Worm (Caenorhabditis elegans): ENCODE data around the gene M01H9.4.

Gene M01H9.4

DNA sequence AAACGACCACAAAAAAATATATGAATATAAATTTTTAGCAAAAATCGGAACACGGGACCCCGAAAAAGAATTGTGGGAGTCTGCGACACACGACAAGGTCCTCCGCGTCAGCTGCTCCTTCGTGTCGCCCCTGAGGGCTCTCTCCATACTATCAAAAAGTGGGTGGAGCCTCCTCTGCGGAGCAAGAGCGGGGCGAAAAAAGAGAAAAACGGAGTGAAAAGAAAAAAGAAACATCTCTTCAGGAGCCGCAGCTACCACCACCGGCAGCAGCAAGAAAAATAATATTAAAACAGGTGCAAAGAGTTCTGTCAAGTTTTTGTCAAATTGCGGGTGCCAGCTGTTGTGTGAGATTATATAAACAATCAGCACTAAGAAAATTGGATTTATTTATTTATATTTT, 23.9 kb upstream of the M01H9.4 start, which contains the start of gene gbb-2:
TSS of gene gbb-2 (minus strand) at position 112 of the 400 bp plus-strand sequence.
- no peak for TF ChIP-seq lin-32 (GFP tag; optimal IDR thresholded peaks at IDR 0.05)
- TF ChIP-seq M03D4.4 (tag; optimal IDR thresholded peaks at IDR 0.05): no peak
- no peak for TF ChIP-seq ceh-39 (tag; optimal IDR thresholded peaks at IDR 0.05)
- TF ChIP-seq hlh-1 (tag; optimal IDR thresholded peaks at IDR 0.05): peak; percentile 56
- TF ChIP-seq elt-3 (tag; optimal IDR thresholded peaks at IDR 0.05): no peak
- no peak for TF ChIP-seq nhr-237 (tag; optimal IDR thresholded peaks at IDR 0.05)
- TF ChIP-seq sptf-1 (tag; optimal IDR thresholded peaks at IDR 0.05): no peak
- no peak for TF ChIP-seq lin-13 (tag; optimal IDR thresholded peaks at IDR 0.05)
- TF ChIP-seq drap-1 (GFP tag; optimal IDR thresholded peaks at IDR 0.05): no peak
- no peak for TF ChIP-seq sem-2 (GFP tag; optimal IDR thresholded peaks at IDR 0.05)
- no peak for TF ChIP-seq blmp-1 (tag; optimal IDR thresholded peaks at IDR 0.05)
- no peak for TF ChIP-seq lsy-2 (tag; optimal IDR thresholded peaks at IDR 0.05)
- TF ChIP-seq unc-120 (tag; optimal IDR thresholded peaks at IDR 0.05; ENCODE audit: poor library complexity, severe bottlenecking): peak; percentile 82
- no peak for TF ChIP-seq mls-2 (tag; optimal IDR thresholded peaks at IDR 0.05)
- no peak for TF ChIP-seq unc-62 (GFP tag; optimal IDR thresholded peaks at IDR 0.05)
- no peak for TF ChIP-seq pha-4 (tag; optimal IDR thresholded peaks at IDR 0.05)
- no peak for TF ChIP-seq cnd-1 (tag; optimal IDR thresholded peaks at IDR 0.05)
- TF ChIP-seq elt-1 (tag; optimal IDR thresholded peaks at IDR 0.05; ENCODE audit: borderline replicate concordance, insufficient read depth): no peak

DNA sequence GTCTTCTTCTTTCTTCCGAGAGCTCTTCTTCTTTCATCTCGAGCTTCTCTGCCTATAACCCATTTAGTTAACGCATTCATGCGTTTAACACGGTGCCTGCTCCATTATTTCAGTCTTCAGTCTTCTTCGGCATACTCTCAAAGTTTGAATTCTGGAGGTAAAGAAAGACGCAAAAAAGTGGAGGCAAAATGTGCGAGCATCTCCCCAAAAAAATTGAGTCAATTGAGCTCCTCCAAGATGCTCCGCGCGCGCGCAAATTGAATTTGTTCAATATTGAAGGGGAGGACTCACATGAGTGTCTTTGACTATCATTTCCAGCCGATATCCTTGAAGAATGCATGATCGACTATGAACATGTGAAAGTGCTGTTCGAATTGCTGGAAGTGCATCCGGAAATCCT, 22.4 kb upstream of the M01H9.4 start:
- TF ChIP-seq ces-1 (GFP tag; optimal IDR thresholded peaks at IDR 0.05) (peak; percentile 87), nhr-12 (tag; optimal IDR thresholded peaks at IDR 0.05) (no peak)

DNA sequence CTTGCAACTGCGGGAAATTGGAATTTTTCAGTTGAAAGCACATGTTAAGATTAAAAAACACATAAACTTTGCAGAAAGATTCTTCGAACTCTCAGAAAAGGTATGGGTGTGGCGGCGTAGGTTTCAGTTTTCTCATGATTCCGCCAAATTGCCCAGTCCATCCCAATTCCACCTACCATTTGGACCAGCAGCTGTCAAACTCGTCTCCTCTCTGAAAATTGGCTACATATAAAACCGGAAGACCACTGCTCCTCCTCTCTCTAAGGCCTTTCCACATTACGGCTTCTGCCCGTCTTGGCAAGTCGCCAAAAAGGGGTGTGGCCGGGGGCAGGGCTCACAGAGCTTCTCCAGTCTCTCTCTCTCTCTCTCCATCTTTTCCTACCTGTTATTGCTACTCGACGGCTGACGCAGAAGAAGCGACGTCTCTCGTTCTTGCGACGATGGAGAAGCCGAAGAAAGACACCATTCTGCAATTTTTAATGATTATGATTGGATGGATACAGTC, 7.5 kb upstream of the M01H9.4 start, which contains the start of gene ZK180.7:
TSS of gene ZK180.7 (plus strand) at position 395 of the 505 bp plus-strand sequence.
- TF ChIP-seq sptf-1 (tag; optimal IDR thresholded peaks at IDR 0.05) (no peak), zip-8 (tag; optimal IDR thresholded peaks at IDR 0.05) (no peak), nhr-12 (tag; optimal IDR thresholded peaks at IDR 0.05) (no peak), tbx-8 (GFP tag; optimal IDR thresholded peaks at IDR 0.05) (no peak), unc-62 (GFP tag; optimal IDR thresholded peaks at IDR 0.05) (no peak), flh-1 (GFP tag; optimal IDR thresholded peaks at IDR 0.05) (no peak), nhr-2 (tag; optimal IDR thresholded peaks at IDR 0.05) (no peak), hlh-1 (tag; optimal IDR thresholded peaks at IDR 0.05) (no peak), unc-120 (tag; optimal IDR thresholded peaks at IDR 0.05; ENCODE audit: poor library complexity, severe bottlenecking) (no peak), lin-13 (tag; optimal IDR thresholded peaks at IDR 0.05) (no peak), nhr-28 (tag; optimal IDR thresholded peaks at IDR 0.05) (no peak), sem-2 (GFP tag; optimal IDR thresholded peaks at IDR 0.05) (no peak), blmp-1 (tag; optimal IDR thresholded peaks at IDR 0.05) (no peak), mls-2 (tag; optimal IDR thresholded peaks at IDR 0.05) (no peak), drap-1 (GFP tag; optimal IDR thresholded peaks at IDR 0.05) (no peak), elt-3 (tag; optimal IDR thresholded peaks at IDR 0.05) (no peak), nhr-237 (tag; optimal IDR thresholded peaks at IDR 0.05) (no peak)

DNA sequence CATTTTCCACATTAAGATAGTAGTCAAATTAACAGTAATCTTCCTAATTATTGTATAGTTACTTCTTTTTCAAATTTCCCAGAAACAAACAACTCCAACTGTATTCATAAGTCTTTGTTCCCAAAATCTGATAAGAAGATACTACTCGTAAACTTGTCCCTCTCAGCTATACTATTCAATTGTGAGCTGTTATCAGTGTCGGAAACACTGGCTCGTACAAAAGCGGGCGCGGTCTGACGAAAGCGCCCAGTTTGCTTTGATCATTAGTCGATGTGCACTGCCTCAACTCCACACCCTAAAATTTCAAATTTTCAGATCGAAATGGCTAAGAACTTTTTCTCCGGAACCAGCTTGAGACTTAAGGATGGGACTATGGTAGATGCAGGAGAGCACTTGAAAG, 4.0 kb upstream of the M01H9.4 start, which contains the start of gene trx-3:
TSS of gene trx-3 (plus strand) at position 291 of the 400 bp plus-strand sequence.
- TF ChIP-seq blmp-1 (tag; optimal IDR thresholded peaks at IDR 0.05): no peak
- TF ChIP-seq unc-120 (tag; optimal IDR thresholded peaks at IDR 0.05; ENCODE audit: poor library complexity, severe bottlenecking): no peak
- no peak for TF ChIP-seq ceh-39 (tag; optimal IDR thresholded peaks at IDR 0.05)
- no peak for TF ChIP-seq snpc-4 (tag; optimal IDR thresholded peaks at IDR 0.05)
- no peak for TF ChIP-seq ztf-11 (tag; optimal IDR thresholded peaks at IDR 0.05)
- no peak for TF ChIP-seq M03D4.4 (tag; optimal IDR thresholded peaks at IDR 0.05)
- TF ChIP-seq lin-13 (tag; optimal IDR thresholded peaks at IDR 0.05): no peak
- no peak for TF ChIP-seq zip-8 (tag; optimal IDR thresholded peaks at IDR 0.05)
- no peak for TF ChIP-seq flh-1 (GFP tag; optimal IDR thresholded peaks at IDR 0.05)
- no peak for TF ChIP-seq nhr-12 (tag; optimal IDR thresholded peaks at IDR 0.05)
- no peak for TF ChIP-seq nhr-2 (tag; optimal IDR thresholded peaks at IDR 0.05)
- no peak for TF ChIP-seq unc-39 (tag; optimal IDR thresholded peaks at IDR 0.05)

DNA sequence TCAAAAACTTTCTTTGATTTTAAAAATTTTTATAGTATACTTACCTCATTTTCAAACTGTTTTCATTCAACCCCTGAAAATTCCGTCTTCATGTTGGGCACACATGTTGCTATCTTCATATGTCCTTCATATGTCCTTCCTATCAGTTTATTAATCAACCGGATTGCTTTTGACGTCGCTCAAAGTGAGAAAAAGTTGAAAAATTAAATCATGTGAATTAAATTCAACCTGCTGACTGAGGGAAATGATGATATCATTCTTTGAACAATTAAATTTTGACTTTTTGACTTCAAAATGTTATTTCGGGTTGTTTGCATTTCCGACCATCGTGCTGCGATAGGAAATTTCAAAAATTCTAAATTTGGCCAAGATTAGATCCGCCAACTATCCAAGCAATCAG, 1.8 kb upstream of the M01H9.4 start:
- TF ChIP-seq drap-1 (GFP tag; optimal IDR thresholded peaks at IDR 0.05) (no peak), snpc-4 (tag; optimal IDR thresholded peaks at IDR 0.05) (no peak), mls-2 (tag; optimal IDR thresholded peaks at IDR 0.05) (no peak), lsy-2 (tag; optimal IDR thresholded peaks at IDR 0.05) (no peak), sptf-1 (tag; optimal IDR thresholded peaks at IDR 0.05) (no peak), flh-1 (GFP tag; optimal IDR thresholded peaks at IDR 0.05) (no peak), unc-120 (tag; optimal IDR thresholded peaks at IDR 0.05; ENCODE audit: poor library complexity, severe bottlenecking) (no peak), sem-2 (GFP tag; optimal IDR thresholded peaks at IDR 0.05) (no peak), elt-1 (tag; optimal IDR thresholded peaks at IDR 0.05; ENCODE audit: borderline replicate concordance, insufficient read depth) (no peak), nhr-12 (tag; optimal IDR thresholded peaks at IDR 0.05) (no peak), unc-62 (GFP tag; optimal IDR thresholded peaks at IDR 0.05) (no peak), ceh-39 (tag; optimal IDR thresholded peaks at IDR 0.05) (no peak), cnd-1 (tag; optimal IDR thresholded peaks at IDR 0.05) (no peak), ceh-83 (GFP tag; optimal IDR thresholded peaks at IDR 0.05) (no peak), lin-13 (tag; optimal IDR thresholded peaks at IDR 0.05) (no peak), pha-4 (tag; optimal IDR thresholded peaks at IDR 0.05) (no peak), mab-5 (tag; optimal IDR thresholded peaks at IDR 0.05) (no peak), nhr-2 (tag; optimal IDR thresholded peaks at IDR 0.05) (no peak), nhr-28 (tag; optimal IDR thresholded peaks at IDR 0.05) (no peak)
